Worm (Caenorhabditis elegans): ENCODE results near the gene C06G4.4.

C06G4.4 gene

ce11 chrIII:7950447-7950846 lies 27.2 kb downstream of the C06G4.4 start:
- no peak for TF ChIP-seq unc-62 (GFP tag; optimal IDR thresholded peaks at IDR 0.05)

DNA sequence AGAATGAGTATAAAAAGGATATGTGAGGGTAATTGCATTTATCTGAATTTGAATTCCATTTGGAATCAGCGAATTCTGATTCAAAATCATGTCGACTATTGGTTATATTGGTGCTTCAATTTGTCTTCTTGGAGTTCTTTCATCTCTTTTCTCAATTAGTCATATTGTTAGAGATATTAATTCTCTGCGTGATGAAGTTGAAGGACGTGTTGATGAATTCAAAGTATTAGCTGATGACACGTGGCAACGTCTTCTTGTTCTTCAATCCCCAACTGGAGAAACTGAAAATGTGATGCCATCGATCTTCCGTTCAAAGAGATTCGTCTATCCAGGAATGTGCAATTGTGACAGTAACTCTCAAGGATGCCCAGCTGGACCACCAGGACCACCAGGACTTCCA lies 28.8 kb downstream of the C06G4.4 start, which contains the start of gene col-90:
Gene col-90 (plus strand): TSS at position 37 of the 400 bp plus-strand sequence.
- no peak for TF ChIP-seq unc-62 (GFP tag; optimal IDR thresholded peaks at IDR 0.05)

DNA sequence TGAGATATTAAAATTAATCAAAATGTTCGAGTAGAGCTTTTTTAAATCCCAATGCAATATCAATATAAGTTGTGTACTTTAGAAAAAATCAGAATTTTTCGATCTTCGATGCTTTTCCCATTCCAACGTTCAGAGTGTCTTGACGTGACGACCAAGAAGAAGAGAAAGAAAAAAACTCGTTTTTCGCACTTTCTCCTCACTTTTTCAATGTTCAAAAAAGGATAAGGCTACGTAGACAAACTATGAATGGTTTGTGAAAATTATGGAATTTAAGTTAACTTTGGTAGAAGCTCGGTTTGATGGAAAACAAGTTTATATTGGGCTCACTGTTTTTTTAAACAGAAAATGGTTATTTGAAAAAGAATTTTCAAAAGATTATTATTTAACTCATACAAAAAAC lies 29.9 kb downstream of the C06G4.4 start:
- TF ChIP-seq unc-62 (GFP tag; optimal IDR thresholded peaks at IDR 0.05) = no peak

ce11 chrIII:7946968-7947491 lies 30.6 kb downstream of the C06G4.4 start, which contains the start of gene gsto-1:
TSS of gene gsto-1 (minus strand) at chrIII:7947018.
- TF ChIP-seq unc-62 (GFP tag; optimal IDR thresholded peaks at IDR 0.05) = no peak

ce11 chrIII:7941417-7941816 lies 36.2 kb downstream of the C06G4.4 start, which contains the start of gene kle-2:
TSS of gene kle-2 (plus strand) at chrIII:7941717.
- no peak for TF ChIP-seq unc-62 (GFP tag; optimal IDR thresholded peaks at IDR 0.05)

ce11 chrIII:7940819-7941218 lies 36.8 kb downstream of the C06G4.4 start, which contains the start of gene C29E4.12:
TSS of gene C29E4.12 (plus strand) at chrIII:7941151.
- TF ChIP-seq unc-62 (GFP tag; optimal IDR thresholded peaks at IDR 0.05) = no peak

DNA sequence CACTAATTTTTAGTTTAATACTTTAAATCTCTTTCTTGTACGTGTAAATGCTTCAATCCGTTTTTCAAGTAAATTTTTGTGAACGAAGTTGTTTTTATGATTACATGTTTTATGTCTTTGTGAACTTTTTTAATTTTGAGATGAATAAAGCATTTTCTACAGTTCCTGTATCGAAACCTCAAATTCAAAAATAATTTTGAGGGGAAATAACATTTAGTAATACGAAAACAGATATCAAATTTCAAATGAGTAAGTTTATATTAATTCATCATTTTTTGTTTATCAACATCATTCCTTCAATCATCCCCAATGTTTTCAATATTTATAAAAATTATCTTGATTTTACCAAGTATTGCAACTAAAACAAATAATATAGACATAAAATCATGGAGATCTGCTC lies 40.1 kb downstream of the C06G4.4 start, which contains the start of gene C29E4.10:
Gene C29E4.10 (plus strand): TSS at position 301 of the 400 bp plus-strand sequence.
- no peak for TF ChIP-seq unc-62 (GFP tag; optimal IDR thresholded peaks at IDR 0.05)

DNA sequence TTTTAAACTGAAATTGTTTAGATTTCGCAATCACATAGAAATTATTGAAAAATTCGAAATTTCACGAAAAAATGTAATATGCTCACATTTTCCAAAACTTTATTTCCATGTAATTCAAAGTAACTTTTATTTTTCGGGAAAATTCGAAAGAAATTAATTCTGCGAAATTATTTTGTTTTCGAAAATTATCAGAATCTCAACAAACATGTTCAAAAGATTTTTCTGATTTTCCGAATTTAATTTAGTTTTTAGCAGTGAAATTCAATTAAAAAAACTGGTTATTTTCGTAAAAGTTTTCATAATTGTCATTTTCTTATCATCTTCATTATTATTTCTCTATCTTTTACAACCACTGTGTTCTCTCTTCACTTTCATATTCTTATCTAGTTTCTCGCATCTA lies 44.4 kb downstream of the C06G4.4 start, which contains the start of gene ran-2:
Gene ran-2 (plus strand): TSS at position 301 of the 400 bp plus-strand sequence.
- no peak for TF ChIP-seq unc-62 (GFP tag; optimal IDR thresholded peaks at IDR 0.05)

DNA sequence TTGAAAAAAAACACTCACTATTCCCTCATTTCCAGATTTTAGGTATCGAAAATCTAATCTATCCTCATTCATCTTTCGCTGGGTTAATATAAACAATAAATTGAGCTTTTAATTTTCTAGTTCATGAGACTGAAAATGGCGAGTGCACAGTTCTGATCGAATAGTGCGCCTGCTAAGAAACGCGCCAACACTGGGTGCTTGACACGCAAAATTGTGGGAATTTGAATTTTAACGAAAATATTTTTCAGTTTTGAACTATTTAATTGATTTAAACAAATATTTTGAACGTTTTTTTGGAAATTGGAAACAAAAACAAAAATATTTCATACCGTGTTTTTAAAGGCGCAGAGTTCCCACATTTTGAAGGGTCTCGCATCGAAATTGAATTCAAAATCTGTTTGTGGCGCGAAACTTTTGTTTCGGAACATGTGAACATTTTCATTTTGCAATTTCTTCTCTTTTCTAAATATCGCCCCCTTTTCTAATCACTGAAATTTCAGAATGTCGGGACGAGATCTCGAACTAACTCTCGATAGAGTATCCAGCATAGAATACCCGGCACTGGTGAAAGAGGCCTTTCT lies 49.0 kb downstream of the C06G4.4 start, which contains the start of the genes C29E4.13 and npp-15:
Gene C29E4.13 (minus strand): TSS at position 169 of the 581 bp plus-strand sequence.
Gene npp-15 (plus strand): TSS at position 495 of the 581 bp plus-strand sequence.
- no peak for TF ChIP-seq unc-62 (GFP tag; optimal IDR thresholded peaks at IDR 0.05)
